Worm (Caenorhabditis elegans): Measurements from ENCODE around the gene fbxb-17.
"Not testable (repeated sequence)": the region's sequence is repeated elsewhere in the genome, so short reads cannot be mapped to it uniquely, and the experiment has no call there.

Gene fbxb-17

ce11 chrII:1676088-1676487, at the start of gene fbxb-17:
fbxb-17 (plus strand) TSS chrII:1676388.
- TF ChIP-seq ama-1 (optimal IDR thresholded peaks at IDR 0.05) (no peak), pes-1 (GFP tag; IDR thresholded peaks at IDR 0.05) (no peak), hmg-4 (GFP tag; optimal IDR thresholded peaks at IDR 0.05) (no peak), tbx-11 (GFP tag; IDR thresholded peaks at IDR 0.05) (no peak)

- TF ChIP-seq aly-1 (tag; optimal IDR thresholded peaks at IDR 0.05); hmbx-1 (tag; optimal IDR thresholded peaks at IDR 0.05); sea-1 (GFP tag; conservative IDR thresholded peaks at IDR 0.05): not testable (repeated sequence)
Observed at ce11 chrII:1627783-1628182, 48.4 kb upstream of the fbxb-17 start, which contains the start of gene C08E3.15. C08E3.15 (minus strand) TSS chrII:1627883.

ce11 chrII:1632216-1632615, 44.0 kb upstream of the fbxb-17 start, which contains the start of gene C08E3.13:
C08E3.13 (minus strand) TSS chrII:1632316.
- TF ChIP-seq scrt-1 (GFP tag; IDR thresholded peaks at IDR 0.05); F13C5.2 (tag; optimal IDR thresholded peaks at IDR 0.05); hnd-1 (tag; optimal IDR thresholded peaks at IDR 0.05): not testable (repeated sequence)

- not testable (repeated sequence) for TF ChIP-seq hmbx-1, ceh-36, aly-1 (tag; optimal IDR thresholded peaks at IDR 0.05)
Observed at ce11 chrII:1633490-1633889, 42.7 kb upstream of the fbxb-17 start, which contains the start of gene C08E3.1. C08E3.1 (plus strand) TSS chrII:1633790.

ce11 chrII:1635969-1636368, 40.2 kb upstream of the fbxb-17 start:
- no peak for TF ChIP-seq B0310.2 (tag; optimal IDR thresholded peaks at IDR 0.05)
- TF ChIP-seq ets-7 (tag; optimal IDR thresholded peaks at IDR 0.05), result no peak
- no peak for TF ChIP-seq F13C5.2 (tag; optimal IDR thresholded peaks at IDR 0.05)
- no peak for TF ChIP-seq tbx-11 (GFP tag; IDR thresholded peaks at IDR 0.05)
- TF ChIP-seq flt-1 (GFP tag; IDR thresholded peaks at IDR 0.05), result no peak
- TF ChIP-seq tbx-37 (GFP tag; conservative IDR thresholded peaks at IDR 0.05), result no peak
- TF ChIP-seq hmbx-1 (tag; optimal IDR thresholded peaks at IDR 0.05), result no peak
- no peak for TF ChIP-seq ceh-36 (tag; optimal IDR thresholded peaks at IDR 0.05)
- TF ChIP-seq hmg-4 (GFP tag; optimal IDR thresholded peaks at IDR 0.05), result no peak
- TF ChIP-seq aly-1 (tag; optimal IDR thresholded peaks at IDR 0.05), result no peak
- no peak for TF ChIP-seq tra-4 (tag; optimal IDR thresholded peaks at IDR 0.05)

ce11 chrII:1636392-1636791, 39.8 kb upstream of the fbxb-17 start, which contains the start of gene srg-20:
srg-20 (plus strand) TSS chrII:1636692.
- TF ChIP-seq ceh-36 (tag; optimal IDR thresholded peaks at IDR 0.05); hnd-1 (tag; optimal IDR thresholded peaks at IDR 0.05); hmg-4 (GFP tag; optimal IDR thresholded peaks at IDR 0.05): not testable (repeated sequence)

- no peak for TF ChIP-seq scrt-1 (GFP tag; IDR thresholded peaks at IDR 0.05)
- no peak for TF ChIP-seq tbx-37 (GFP tag; conservative IDR thresholded peaks at IDR 0.05)
- TF ChIP-seq hnd-1 (tag; optimal IDR thresholded peaks at IDR 0.05), result no peak
- TF ChIP-seq tbx-11 (GFP tag; IDR thresholded peaks at IDR 0.05), result no peak
- TF ChIP-seq flt-1 (GFP tag; IDR thresholded peaks at IDR 0.05), result no peak
- TF ChIP-seq hmbx-1 (tag; optimal IDR thresholded peaks at IDR 0.05), result no peak
- no peak for TF ChIP-seq sea-1 (GFP tag; conservative IDR thresholded peaks at IDR 0.05)
- TF ChIP-seq B0310.2 (tag; optimal IDR thresholded peaks at IDR 0.05), result no peak
- no peak for TF ChIP-seq pes-1 (GFP tag; IDR thresholded peaks at IDR 0.05)
- TF ChIP-seq ceh-13 (GFP tag; optimal IDR thresholded peaks at IDR 0.05), result no peak
- TF ChIP-seq ceh-36 (tag; optimal IDR thresholded peaks at IDR 0.05), result no peak
Observed at ce11 chrII:1640496-1640895, 35.7 kb upstream of the fbxb-17 start, which contains the start of gene srh-72. srh-72 (minus strand) TSS chrII:1640596.

ce11 chrII:1644777-1645348, 31.3 kb upstream of the fbxb-17 start, which contains the start of gene ZC204.6:
ZC204.6 (minus strand) TSS chrII:1644827.
- TF ChIP-seq scrt-1 (GFP tag; IDR thresholded peaks at IDR 0.05) (no peak), ets-7 (tag; optimal IDR thresholded peaks at IDR 0.05) (no peak), tra-4 (tag; optimal IDR thresholded peaks at IDR 0.05) (no peak), ama-1 (optimal IDR thresholded peaks at IDR 0.05) (no peak), aly-1 (tag; optimal IDR thresholded peaks at IDR 0.05) (no peak), sea-1 (GFP tag; conservative IDR thresholded peaks at IDR 0.05) (no peak), F13C5.2 (tag; optimal IDR thresholded peaks at IDR 0.05) (no peak), tbx-37 (GFP tag; conservative IDR thresholded peaks at IDR 0.05) (no peak), tbx-11 (GFP tag; IDR thresholded peaks at IDR 0.05) (no peak), hmbx-1 (tag; optimal IDR thresholded peaks at IDR 0.05) (no peak), ceh-13 (GFP tag; optimal IDR thresholded peaks at IDR 0.05) (no peak), hnd-1 (tag; optimal IDR thresholded peaks at IDR 0.05) (no peak), ceh-36 (tag; optimal IDR thresholded peaks at IDR 0.05) (no peak), B0310.2 (tag; optimal IDR thresholded peaks at IDR 0.05) (no peak)

- no peak for TF ChIP-seq hmg-4 (GFP tag; optimal IDR thresholded peaks at IDR 0.05)
- no peak for TF ChIP-seq ama-1 (optimal IDR thresholded peaks at IDR 0.05)
- no peak for TF ChIP-seq scrt-1 (GFP tag; IDR thresholded peaks at IDR 0.05)
- TF ChIP-seq tbx-37 (GFP tag; conservative IDR thresholded peaks at IDR 0.05), result no peak
- no peak for TF ChIP-seq flt-1 (GFP tag; IDR thresholded peaks at IDR 0.05)
- no peak for TF ChIP-seq ceh-36 (tag; optimal IDR thresholded peaks at IDR 0.05)
- TF ChIP-seq tbx-11 (GFP tag; IDR thresholded peaks at IDR 0.05), result no peak
- TF ChIP-seq hnd-1 (tag; optimal IDR thresholded peaks at IDR 0.05), result no peak
- TF ChIP-seq B0310.2 (tag; optimal IDR thresholded peaks at IDR 0.05), result no peak
- TF ChIP-seq tra-4 (tag; optimal IDR thresholded peaks at IDR 0.05), result no peak
- no peak for TF ChIP-seq ceh-13 (GFP tag; optimal IDR thresholded peaks at IDR 0.05)
- no peak for TF ChIP-seq pes-1 (GFP tag; IDR thresholded peaks at IDR 0.05)
- no peak for TF ChIP-seq F13C5.2 (tag; optimal IDR thresholded peaks at IDR 0.05)
- no peak for TF ChIP-seq sea-1 (GFP tag; conservative IDR thresholded peaks at IDR 0.05)
- TF ChIP-seq aly-1 (tag; optimal IDR thresholded peaks at IDR 0.05), result no peak
- TF ChIP-seq hmbx-1 (tag; optimal IDR thresholded peaks at IDR 0.05), result no peak
- no peak for TF ChIP-seq ets-7 (tag; optimal IDR thresholded peaks at IDR 0.05)
Observed at ce11 chrII:1646199-1646598, 30.0 kb upstream of the fbxb-17 start, which contains the start of gene ZC204.17. ZC204.17 (minus strand) TSS chrII:1646299.

Data from whole organism, early embryonic.